Fruit fly (Drosophila melanogaster) whole organism, embryonic: ENCODE data around the gene Atpalpha.
A peak's percentile ranks its signal among the peaks of the same experiment; 100 is the strongest.

ENCODE experiments used
- Antp ChIP-seq: fragments of 200-800 bp; sonication (Bioruptor generic); optimal IDR thresholded peaks from 3 replicates; lab custom pipeline; 2016; ENCODE audit warnings: missing biosample characterization, missing genetic modification characterization
- CG10462 ChIP-seq: fragments of 200-800 bp; sonication (Bioruptor generic); optimal IDR thresholded peaks from 2 replicates; lab custom pipeline; 2016; ENCODE audit warnings: missing biosample characterization, missing genetic modification characterization
- CG14710 ChIP-seq: fragments of 200-800 bp; sonication (Bioruptor generic); optimal IDR thresholded peaks from 3 replicates; lab custom pipeline; 2019; ENCODE audit warnings: missing biosample characterization, mild to moderate bottlenecking, missing genetic modification characterization, moderate library complexity
- CG15011 ChIP-seq: fragments of 200-800 bp; sonication (Bioruptor generic); optimal IDR thresholded peaks from 3 replicates; lab custom pipeline; 2018; ENCODE audit warnings: missing biosample characterization, mild to moderate bottlenecking, missing genetic modification characterization
- CG15479 ChIP-seq: fragments of 200-800 bp; sonication (Bioruptor generic); optimal IDR thresholded peaks from 3 replicates; lab custom pipeline; 2019; ENCODE audit warnings: missing biosample characterization, mild to moderate bottlenecking, missing genetic modification characterization, moderate library complexity
- CG17385 ChIP-seq: fragments of 200-800 bp; sonication (Bioruptor generic); optimal IDR thresholded peaks from 3 replicates; lab custom pipeline; 2018; ENCODE audit warnings: missing biosample characterization, mild to moderate bottlenecking, missing genetic modification characterization
- CG3281 ChIP-seq: fragments of 200-800 bp; sonication (Bioruptor generic); optimal IDR thresholded peaks from 3 replicates; lab custom pipeline; 2017; ENCODE audit warnings: missing biosample characterization, mild to moderate bottlenecking, missing genetic modification characterization
- CG33213 ChIP-seq: fragments of 200-800 bp; sonication (Bioruptor generic); optimal IDR thresholded peaks from 3 replicates; lab custom pipeline; 2016; ENCODE audit warnings: missing biosample characterization, missing genetic modification characterization
- CG43689 ChIP-seq: fragments of 200-800 bp; sonication (Bioruptor generic); IDR thresholded peaks from 2 replicates; pipeline ENCODE4 v1.3.6; 2022; ENCODE audit warnings: missing biosample characterization, missing genetic modification characterization
- CG4707 ChIP-seq: fragments of 200-800 bp; sonication (Bioruptor generic); optimal IDR thresholded peaks from 2 replicates; lab custom pipeline; 2018; ENCODE audit warnings: missing biosample characterization, mild to moderate bottlenecking, missing genetic modification characterization, moderate library complexity
- CG4854 ChIP-seq: fragments of 200-800 bp; sonication (Bioruptor generic); optimal IDR thresholded peaks from 2 replicates; lab custom pipeline; 2016; ENCODE audit warnings: missing biosample characterization, missing genetic modification characterization, inconsistent platforms
- CG9876 ChIP-seq: fragments of 200-800 bp; sonication (Bioruptor generic); optimal IDR thresholded peaks from 2 replicates; lab custom pipeline; 2016; ENCODE audit warnings: missing biosample characterization, missing genetic modification characterization
- H15 ChIP-seq: fragments of 200-800 bp; sonication (Bioruptor generic); IDR thresholded peaks from 3 replicates; pipeline ENCODE4 v1.3.6; 2022; ENCODE audit warnings: missing biosample characterization, missing genetic modification characterization
- HLH4C ChIP-seq: fragments of 200-800 bp; sonication (Bioruptor generic); IDR thresholded peaks from 3 replicates; pipeline ENCODE4 v1.3.6; 2022; ENCODE audit warnings: missing biosample characterization, missing genetic modification characterization; ENCODE audit not compliant: partially characterized antibody
- Hr78 ChIP-seq, 2 experiments: fragments of 200-800 bp in 1 of 2; fragments of >200 bp in 1 of 2; sonication (Bioruptor generic) in 1 of 2; optimal IDR thresholded peaks; 2 replicates each; lab custom pipeline; 2017 to 2019; ENCODE audit warnings: missing biosample characterization in 2 of 2, missing genetic modification characterization in 2 of 2, mild to moderate bottlenecking in 1 of 2, moderate library complexity in 1 of 2
- Hsf ChIP-seq: fragments of 200-800 bp; sonication (Bioruptor generic); optimal IDR thresholded peaks from 3 replicates; lab custom pipeline; 2016; ENCODE audit warnings: missing biosample characterization, missing genetic modification characterization
- Med ChIP-seq: fragments of 200-800 bp; sonication (Bioruptor generic); peaks from one replicate; lab custom pipeline; 2016; ENCODE audit warnings: missing biosample characterization, missing genetic modification characterization, mild to moderate bottlenecking, inconsistent platforms, moderate library complexity
- Mrtf ChIP-seq: fragments of 200-800 bp; sonication (Bioruptor generic); IDR thresholded peaks from 3 replicates; pipeline ENCODE4 v1.3.6; 2022; ENCODE audit warnings: missing biosample characterization, missing genetic modification characterization
- Nf-YA ChIP-seq: fragments of 200-800 bp; sonication (Bioruptor generic); IDR thresholded peaks from 2 replicates; pipeline ENCODE4 v1.3.6; 2022; ENCODE audit warnings: missing biosample characterization, missing genetic modification characterization
- Opbp ChIP-seq: fragments of 200-800 bp; sonication (Bioruptor generic); IDR thresholded peaks from 3 replicates; pipeline ENCODE4 v1.3.6; 2022; ENCODE audit warnings: missing biosample characterization, missing genetic modification characterization; ENCODE audit not compliant: partially characterized antibody
- Ravus ChIP-seq: fragments of 200-800 bp; sonication (Bioruptor generic); IDR thresholded peaks from 2 replicates; pipeline ENCODE4 v1.3.6; 2022; ENCODE audit warnings: missing biosample characterization, missing genetic modification characterization
- Sry-β ChIP-seq: fragments of 200-800 bp; sonication (Bioruptor generic); optimal IDR thresholded peaks from 2 replicates; lab custom pipeline; 2018; ENCODE audit warnings: missing biosample characterization, mild to moderate bottlenecking, missing genetic modification characterization, moderate library complexity
- Xrp1 ChIP-seq: fragments of 200-800 bp; sonication (Bioruptor generic); IDR thresholded peaks from 2 replicates; pipeline ENCODE4 v1.3.6; 2022; ENCODE audit warnings: missing biosample characterization, missing genetic modification characterization
- chinmo ChIP-seq: fragments of 200-800 bp; sonication (Bioruptor generic); IDR thresholded peaks from 4 replicates; pipeline ENCODE4 v1.3.6; 2022; ENCODE audit warnings: missing biosample characterization, missing genetic modification characterization; ENCODE audit not compliant: partially characterized antibody
- cwo ChIP-seq: fragments of 200-800 bp; sonication (Bioruptor generic); optimal IDR thresholded peaks from 3 replicates; lab custom pipeline; 2017; ENCODE audit warnings: missing biosample characterization, missing genetic modification characterization, mild to moderate bottlenecking, moderate library complexity, missing genetic modification reagents
- exex ChIP-seq: fragments of 200-800 bp; sonication (Bioruptor generic); optimal IDR thresholded peaks from 4 replicates; lab custom pipeline; 2018; ENCODE audit warnings: missing biosample characterization, mild to moderate bottlenecking, missing genetic modification characterization, moderate library complexity
- gcm ChIP-seq: fragments of 200-800 bp; sonication (Bioruptor generic); optimal IDR thresholded peaks from 2 replicates; lab custom pipeline; 2019; ENCODE audit warnings: missing biosample characterization, mild to moderate bottlenecking, missing genetic modification characterization, moderate library complexity
- grau ChIP-seq: fragments of 200-800 bp; optimal IDR thresholded peaks from 3 replicates; lab custom pipeline; 2019; ENCODE audit warnings: missing biosample characterization, mild to moderate bottlenecking, missing genetic modification characterization, moderate library complexity
- grn ChIP-seq: fragments of 200-800 bp; sonication (Bioruptor generic); optimal IDR thresholded peaks from 3 replicates; lab custom pipeline; 2017; ENCODE audit warnings: missing biosample characterization, missing genetic modification characterization
- jigr1 ChIP-seq: fragments of 200-800 bp; sonication (Bioruptor generic); IDR thresholded peaks from 3 replicates; pipeline ENCODE4 v1.3.6; 2022; ENCODE audit warnings: missing biosample characterization, missing genetic modification characterization
- luna ChIP-seq: fragments of 200-800 bp; sonication (Bioruptor generic); optimal IDR thresholded peaks from 2 replicates; lab custom pipeline; 2016; ENCODE audit warnings: missing biosample characterization, missing genetic modification characterization
- maf-S ChIP-seq: fragments of 200-800 bp; sonication (Bioruptor generic); optimal IDR thresholded peaks from 2 replicates; lab custom pipeline; 2016; ENCODE audit warnings: missing biosample characterization, missing genetic modification characterization
- odd ChIP-seq: fragments of 200-800 bp; sonication (Bioruptor generic); optimal IDR thresholded peaks from 2 replicates; lab custom pipeline; 2017; ENCODE audit warnings: missing biosample characterization, mild to moderate bottlenecking, missing genetic modification characterization
- sd ChIP-seq: fragments of 200-800 bp; sonication (Bioruptor generic); optimal IDR thresholded peaks from 3 replicates; lab custom pipeline; 2018; ENCODE audit warnings: missing biosample characterization, mild to moderate bottlenecking, missing genetic modification characterization, moderate library complexity
- seq ChIP-seq: fragments of 200-800 bp; sonication (Bioruptor generic); IDR thresholded peaks from 2 replicates; pipeline ENCODE4 v1.3.6; 2022; ENCODE audit warnings: missing biosample characterization, missing genetic modification characterization
- slbo ChIP-seq: fragments of 200-800 bp; sonication (Bioruptor generic); IDR thresholded peaks from 2 replicates; pipeline ENCODE4 v1.3.6; 2022; ENCODE audit warnings: missing biosample characterization, missing genetic modification characterization
- stwl ChIP-seq: fragments of 200-800 bp; sonication (Bioruptor generic); optimal IDR thresholded peaks from 3 replicates; lab custom pipeline; 2018; ENCODE audit warnings: missing biosample characterization, mild to moderate bottlenecking, missing genetic modification characterization, moderate library complexity
- sug ChIP-seq: fragments of 200-800 bp; optimal IDR thresholded peaks from 2 replicates; lab custom pipeline; 2019; ENCODE audit warnings: missing biosample characterization, mild to moderate bottlenecking, missing genetic modification characterization, moderate library complexity
- tx ChIP-seq: fragments of 200-800 bp; sonication (Bioruptor generic); optimal IDR thresholded peaks from 2 replicates; lab custom pipeline; 2016; ENCODE audit warnings: missing biosample characterization, missing genetic modification characterization
- z ChIP-seq: fragments of 200-800 bp; sonication (Bioruptor generic); IDR thresholded peaks from 3 replicates; pipeline ENCODE4 v1.3.6; 2022; ENCODE audit warnings: missing biosample characterization, missing genetic modification characterization

Atpalpha gene

dm6 chr3R:21001123-21001522 lies 52.6 kb downstream of the Atpalpha start (continued):
- TF ChIP-seq Hr78 (GFP tag; optimal IDR thresholded peaks at IDR 0.05; lab: Kevin White, UChicago), result peak in 1 of 2 experiments; percentile 78
- peak; percentile 7 for TF ChIP-seq odd (GFP tag; lab: Kevin White, UChicago)
- TF ChIP-seq slbo, result no peak

- TF ChIP-seq CG3281 (GFP tag; lab: Kevin White, UChicago) (peak; percentile 2), cwo (peak; percentile 89), exex (tag; lab: Kevin White, UChicago) (peak; percentile 78), sd (tag; lab: Kevin White, UChicago) (peak; percentile 2), seq (GFP tag; lab: Robert Waterston, UW) (no peak), sug (peak; percentile 54), CG4707 (GFP tag; lab: Kevin White, UChicago) (no peak), grn (GFP tag; lab: Kevin White, UChicago) (peak; percentile 43), luna (GFP tag; lab: Kevin White, UChicago) (no peak), HLH4C (GFP tag; lab: Robert Waterston, UW) (no peak), chinmo (GFP tag; lab: Robert Waterston, UW) (0 out of 4 replicates have a peak, but pooled peaks have one; percentile 33), Xrp1 (GFP tag; lab: Robert Waterston, UW) (no peak), H15 (GFP tag; lab: Robert Waterston, UW) (no peak)
These were observed 58.5 kb downstream of the Atpalpha start, which contains the start of gene Alp5 for dm6 chr3R:21006967-21007366. TSS of gene Alp5 (minus strand) at chr3R:21006990.

dm6 chr3R:21013780-21014179 lies 65.3 kb downstream of the Atpalpha start:
- TF ChIP-seq z (GFP tag; lab: Robert Waterston, UW) (no peak), CG9876 (GFP tag; lab: Kevin White, UChicago) (no peak), Med (GFP tag; lab: Kevin White, UChicago) (peak; percentile 50), stwl (tag; lab: Kevin White, UChicago) (peak; percentile 93), Opbp (GFP tag; lab: Robert Waterston, UW) (no peak), CG4854 (GFP tag; lab: Kevin White, UChicago) (no peak), Sry-β (GFP tag; lab: Kevin White, UChicago) (no peak), Hsf (no peak), CG15011 (GFP tag; lab: Kevin White, UChicago) (no peak), Ravus (no peak), Antp (GFP tag; lab: Kevin White, UChicago) (no peak), maf-S (GFP tag; lab: Kevin White, UChicago) (no peak), CG14710 (peak; percentile 73), CG15479 (GFP tag; lab: Kevin White, UChicago) (no peak), CG43689 (GFP tag; lab: Robert Waterston, UW) (no peak), tx (GFP tag; lab: Kevin White, UChicago) (no peak), gcm (GFP tag; lab: Kevin White, UChicago) (no peak), CG17385 (GFP tag; lab: Kevin White, UChicago) (no peak), Mrtf (no peak), CG10462 (no peak), jigr1 (no peak), grau (tag; lab: Kevin White, UChicago) (no peak), Nf-YA (GFP tag; lab: Robert Waterston, UW) (no peak), CG33213 (GFP tag; lab: Kevin White, UChicago) (no peak)
